Fruit fly (Drosophila melanogaster) whole organism, embryonic: ENCODE data around the gene Ser.

Experiments
- Bteb2 ChIP-seq: fragments of 200-800 bp; sonication (Bioruptor generic); optimal IDR thresholded peaks from 2 replicates; lab custom pipeline; 2016; ENCODE audit warnings: missing biosample characterization, missing genetic modification characterization
- CG10431 ChIP-seq: fragments of 200-800 bp; sonication (Bioruptor generic); optimal IDR thresholded peaks from 3 replicates; lab custom pipeline; 2018; ENCODE audit warnings: missing biosample characterization, mild to moderate bottlenecking, missing genetic modification characterization
- CG11247 ChIP-seq: fragments of 200-800 bp; sonication (Bioruptor generic); IDR thresholded peaks from 2 replicates; pipeline ENCODE4 v1.3.6; 2022; ENCODE audit warnings: missing biosample characterization, missing genetic modification characterization
- CG11560 ChIP-seq: fragments of 200-800 bp; sonication (Bioruptor generic); IDR thresholded peaks from 3 replicates; pipeline ENCODE4 v1.3.6; 2022; ENCODE audit warnings: missing biosample characterization, missing genetic modification characterization
- CG15073 ChIP-seq: fragments of 200-800 bp; sonication (Bioruptor generic); optimal IDR thresholded peaks from 2 replicates; lab custom pipeline; 2016; ENCODE audit warnings: missing biosample characterization, missing genetic modification characterization
- CG17612 ChIP-seq: fragments of 200-800 bp; sonication (Bioruptor generic); IDR thresholded peaks from 2 replicates; pipeline ENCODE4 v1.3.6; 2022; ENCODE audit warnings: missing biosample characterization, missing genetic modification characterization
- CG17829 ChIP-seq: fragments of 200-800 bp; optimal IDR thresholded peaks from 2 replicates; lab custom pipeline; 2019; ENCODE audit warnings: missing biosample characterization, mild to moderate bottlenecking, missing genetic modification characterization, moderate library complexity
- CG18599 ChIP-seq: fragments of 200-800 bp; sonication (Bioruptor generic); optimal IDR thresholded peaks from 3 replicates; lab custom pipeline; 2017; ENCODE audit warnings: missing biosample characterization, missing genetic modification characterization, mild to moderate bottlenecking, moderate library complexity, missing genetic modification reagents
- CG2678 ChIP-seq: fragments of 200-800 bp; sonication (Bioruptor generic); optimal IDR thresholded peaks from 3 replicates; lab custom pipeline; 2019; ENCODE audit warnings: missing biosample characterization, mild to moderate bottlenecking, missing genetic modification characterization, moderate library complexity
- CG2875 ChIP-seq: fragments of 200-800 bp; sonication (Bioruptor generic); optimal IDR thresholded peaks from 2 replicates; lab custom pipeline; 2017; ENCODE audit warnings: missing biosample characterization, mild to moderate bottlenecking, missing genetic modification characterization, missing genetic modification reagents
- CG3281 ChIP-seq: fragments of 200-800 bp; sonication (Bioruptor generic); optimal IDR thresholded peaks from 3 replicates; lab custom pipeline; 2017; ENCODE audit warnings: missing biosample characterization, mild to moderate bottlenecking, missing genetic modification characterization
- CG3726 ChIP-seq: fragments of 200-800 bp; sonication (Bioruptor generic); IDR thresholded peaks from 3 replicates; pipeline ENCODE4, ENCODE4 v1.3.6; 2022; ENCODE audit warnings: missing biosample characterization, missing genetic modification characterization
- CG4360 ChIP-seq: fragments of 200-800 bp; sonication (Bioruptor generic); IDR thresholded peaks from 2 replicates; pipeline ENCODE4 v1.3.6; 2022; ENCODE audit warnings: missing biosample characterization, missing genetic modification characterization
- CG43689 ChIP-seq: fragments of 200-800 bp; sonication (Bioruptor generic); IDR thresholded peaks from 2 replicates; pipeline ENCODE4 v1.3.6; 2022; ENCODE audit warnings: missing biosample characterization, missing genetic modification characterization
- CG5953 ChIP-seq: fragments of 200-800 bp; sonication (Bioruptor generic); IDR thresholded peaks from 2 replicates; pipeline ENCODE4 v1.3.6; 2022; ENCODE audit warnings: missing biosample characterization, missing genetic modification characterization
- CG6254 ChIP-seq: fragments of 200-800 bp; sonication (Bioruptor generic); optimal IDR thresholded peaks from 3 replicates; lab custom pipeline; 2017; ENCODE audit warnings: mild to moderate bottlenecking, missing biosample characterization, missing genetic modification reagents, missing genetic modification characterization
- CG9215 ChIP-seq: fragments of 200-800 bp; sonication (Bioruptor generic); IDR thresholded peaks from 2 replicates; pipeline ENCODE4 v1.3.6; 2022; ENCODE audit warnings: missing biosample characterization, missing genetic modification characterization
- D19B ChIP-seq: fragments of 200-800 bp; sonication (Bioruptor generic); optimal IDR thresholded peaks from 2 replicates; lab custom pipeline; 2017; ENCODE audit warnings: missing biosample characterization, mild to moderate bottlenecking, missing genetic modification characterization
- Elba2 ChIP-seq: fragments of 200-800 bp; sonication (Bioruptor generic); optimal IDR thresholded peaks from 3 replicates; lab custom pipeline; 2016; ENCODE audit warnings: missing biosample characterization, missing genetic modification characterization
- Ets97D ChIP-seq: fragments of 200-800 bp; sonication (Bioruptor generic); optimal IDR thresholded peaks from 3 replicates; lab custom pipeline; 2016; ENCODE audit warnings: missing biosample characterization, missing genetic modification characterization
- Fer3 ChIP-seq: fragments of 200-800 bp; sonication (Bioruptor generic); optimal IDR thresholded peaks from 2 replicates; lab custom pipeline; 2018; ENCODE audit warnings: missing biosample characterization, mild to moderate bottlenecking, missing genetic modification characterization, moderate library complexity
- H2.0 ChIP-seq: fragments of 200-800 bp; sonication (Bioruptor generic); IDR thresholded peaks from 2 replicates; pipeline ENCODE4 v1.3.6; 2022; ENCODE audit warnings: missing biosample characterization, missing genetic modification characterization
- Meics ChIP-seq: fragments of 200-800 bp; sonication (Bioruptor generic); optimal IDR thresholded peaks from 2 replicates; lab custom pipeline; 2017; ENCODE audit warnings: missing biosample characterization, mild to moderate bottlenecking, missing genetic modification characterization
- NC2α ChIP-seq: fragments of 200-800 bp; sonication (Bioruptor generic); optimal IDR thresholded peaks from 2 replicates; lab custom pipeline; 2016; ENCODE audit warnings: missing biosample characterization, missing genetic modification characterization
- Oli ChIP-seq: fragments of 200-800 bp; sonication (Bioruptor generic); optimal IDR thresholded peaks from 2 replicates; lab custom pipeline; 2018; ENCODE audit warnings: missing biosample characterization, mild to moderate bottlenecking, missing genetic modification characterization, moderate library complexity
- Opbp ChIP-seq: fragments of 200-800 bp; sonication (Bioruptor generic); IDR thresholded peaks from 3 replicates; pipeline ENCODE4 v1.3.6; 2022; ENCODE audit warnings: missing biosample characterization, missing genetic modification characterization; ENCODE audit not compliant: partially characterized antibody
- Pdp1 ChIP-seq, 2 experiments: fragments of 200-800 bp; sonication (Bioruptor generic); optimal IDR thresholded peaks; 3 replicates each; lab custom pipeline; 2016; ENCODE audit warnings: missing biosample characterization in 2 of 2, missing genetic modification characterization in 2 of 2, mild to moderate bottlenecking in 1 of 2, moderate library complexity in 1 of 2
- Poxn ChIP-seq: fragments of 200-800 bp; sonication (Bioruptor generic); IDR thresholded peaks from 2 replicates; pipeline ENCODE4 v1.3.6; 2022; ENCODE audit warnings: missing biosample characterization, missing genetic modification characterization
- Ptx1 ChIP-seq: fragments of 200-800 bp; sonication (Bioruptor generic); IDR thresholded peaks from 2 replicates; pipeline ENCODE4 v1.3.6; 2022; ENCODE audit warnings: missing biosample characterization, missing genetic modification characterization
- Sox102F ChIP-seq: fragments of 200-800 bp; sonication (Bioruptor generic); optimal IDR thresholded peaks from 2 replicates; lab custom pipeline; 2018; ENCODE audit warnings: missing biosample characterization, mild to moderate bottlenecking, missing genetic modification characterization, moderate library complexity
- ab ChIP-seq: fragments of 200-800 bp; sonication (Bioruptor generic); optimal IDR thresholded peaks from 2 replicates; lab custom pipeline; 2016; ENCODE audit warnings: missing biosample characterization, missing genetic modification characterization
- cwo ChIP-seq: fragments of 200-800 bp; sonication (Bioruptor generic); optimal IDR thresholded peaks from 3 replicates; lab custom pipeline; 2017; ENCODE audit warnings: missing biosample characterization, missing genetic modification characterization, mild to moderate bottlenecking, moderate library complexity, missing genetic modification reagents
- exex ChIP-seq: fragments of 200-800 bp; sonication (Bioruptor generic); optimal IDR thresholded peaks from 4 replicates; lab custom pipeline; 2018; ENCODE audit warnings: missing biosample characterization, mild to moderate bottlenecking, missing genetic modification characterization, moderate library complexity
- fd96Cb ChIP-seq: fragments of 200-800 bp; sonication (Bioruptor generic); optimal IDR thresholded peaks from 2 replicates; lab custom pipeline; 2018; ENCODE audit warnings: missing biosample characterization, mild to moderate bottlenecking, missing genetic modification characterization, moderate library complexity
- gfzf ChIP-seq: fragments of 200-800 bp; sonication (Bioruptor generic); optimal IDR thresholded peaks from 2 replicates; lab custom pipeline; 2016; ENCODE audit warnings: missing biosample characterization, mild to moderate bottlenecking, missing genetic modification characterization, moderate library complexity
- jing ChIP-seq: fragments of 200-800 bp; sonication (Bioruptor generic); optimal IDR thresholded peaks from 2 replicates; lab custom pipeline; 2018; ENCODE audit warnings: missing biosample characterization, mild to moderate bottlenecking, missing genetic modification characterization
- ken ChIP-seq: fragments of 200-800 bp; sonication (Bioruptor generic); IDR thresholded peaks from 3 replicates; pipeline ENCODE4 v1.3.6; 2022; ENCODE audit warnings: missing biosample characterization, missing genetic modification characterization
- lmd ChIP-seq: fragments of 200-800 bp; sonication (Bioruptor generic); IDR thresholded peaks from 2 replicates; pipeline ENCODE4 v1.3.6; 2022; ENCODE audit warnings: missing biosample characterization, missing genetic modification characterization
- mirr ChIP-seq: fragments of 200-800 bp; sonication (Bioruptor generic); optimal IDR thresholded peaks from 3 replicates; lab custom pipeline; 2018; ENCODE audit warnings: missing biosample characterization, mild to moderate bottlenecking, missing genetic modification characterization
- nmo ChIP-seq: fragments of 200-800 bp; sonication (Bioruptor generic); optimal IDR thresholded peaks from 2 replicates; lab custom pipeline; 2018; ENCODE audit warnings: missing biosample characterization, mild to moderate bottlenecking, missing genetic modification characterization, moderate library complexity
- odd ChIP-seq: fragments of 200-800 bp; sonication (Bioruptor generic); optimal IDR thresholded peaks from 2 replicates; lab custom pipeline; 2017; ENCODE audit warnings: missing biosample characterization, mild to moderate bottlenecking, missing genetic modification characterization
- sisA ChIP-seq: fragments of 200-800 bp; sonication (Bioruptor generic); IDR thresholded peaks from 2 replicates; pipeline ENCODE4 v1.3.6; 2022; ENCODE audit warnings: missing biosample characterization, missing genetic modification characterization
- so ChIP-seq: fragments of 200-800 bp; sonication (Bioruptor generic); IDR thresholded peaks from 3 replicates; pipeline ENCODE4 v1.3.6; 2022; ENCODE audit warnings: missing biosample characterization, missing genetic modification characterization
- sqz ChIP-seq: fragments of 200-800 bp; sonication (Bioruptor generic); optimal IDR thresholded peaks from 3 replicates; lab custom pipeline; 2018; ENCODE audit warnings: missing biosample characterization, mild to moderate bottlenecking, missing genetic modification characterization
- tio ChIP-seq: fragments of 200-800 bp; sonication (Bioruptor generic); optimal IDR thresholded peaks from 2 replicates; lab custom pipeline; 2017; ENCODE audit warnings: missing biosample characterization, missing genetic modification characterization, inconsistent platforms
- trh ChIP-seq: fragments of 200-800 bp; sonication (Bioruptor generic); optimal IDR thresholded peaks from 2 replicates; lab custom pipeline; 2016; ENCODE audit warnings: missing biosample characterization, missing genetic modification characterization
- tx ChIP-seq: fragments of 200-800 bp; sonication (Bioruptor generic); optimal IDR thresholded peaks from 2 replicates; lab custom pipeline; 2016; ENCODE audit warnings: missing biosample characterization, missing genetic modification characterization
- vfl ChIP-seq: fragments of 200-800 bp; sonication (Bioruptor generic); optimal IDR thresholded peaks from 2 replicates; lab custom pipeline; 2016; ENCODE audit warnings: missing biosample characterization, missing genetic modification characterization
- zfh2 ChIP-seq: fragments of 200-800 bp; sonication (Bioruptor generic); optimal IDR thresholded peaks from 2 replicates; lab custom pipeline; 2016; ENCODE audit warnings: missing biosample characterization, missing genetic modification characterization

Gene Ser

DNA sequence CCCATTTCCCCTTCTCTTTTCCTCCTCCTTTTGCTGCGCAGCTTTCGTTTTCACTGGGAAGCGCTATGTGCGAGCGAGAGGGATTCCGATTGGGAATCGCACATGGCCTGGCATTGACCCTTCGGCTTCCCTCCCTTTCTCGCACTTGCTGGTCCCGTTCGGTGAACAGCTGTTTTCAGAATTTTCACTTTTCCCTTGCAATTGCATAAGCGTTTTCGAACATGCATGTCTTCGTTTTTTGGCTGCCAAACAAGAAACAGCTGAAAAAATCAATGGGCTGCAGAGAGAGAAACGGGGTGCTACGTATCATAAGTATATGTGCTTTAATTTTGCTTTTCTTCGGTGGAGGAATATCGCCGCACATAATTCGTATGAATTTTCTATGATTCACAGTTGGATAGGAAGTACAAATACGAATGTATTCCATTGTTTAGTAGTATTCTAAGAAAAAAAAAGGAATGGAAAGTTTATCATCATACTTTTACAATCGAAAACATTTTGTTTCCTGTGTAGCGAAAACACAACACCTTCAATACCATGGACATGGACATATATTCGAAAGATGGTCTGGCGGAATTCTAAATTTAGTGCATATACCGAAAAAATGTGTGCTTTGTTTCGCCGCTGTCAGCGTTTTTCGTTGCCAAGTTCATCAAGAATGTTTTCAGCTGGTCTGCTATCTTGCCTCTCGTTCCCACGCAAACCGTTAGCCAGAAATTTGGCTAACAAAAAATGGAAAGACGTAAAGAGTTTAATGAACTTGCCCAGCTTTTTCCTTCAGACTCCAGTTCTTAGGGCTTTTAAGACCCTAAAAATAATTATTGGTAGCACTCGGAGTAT is 41.7 kb downstream of the Ser start (continued):
- no peak for TF ChIP-seq tio (GFP tag; lab: Kevin White, UChicago)
- peak; percentile 54 for TF ChIP-seq Ptx1
- peak; percentile 15 for TF ChIP-seq CG6254 (GFP tag; lab: Kevin White, UChicago)
- TF ChIP-seq Fer3 (tag; lab: Kevin White, UChicago) = peak; percentile 56
- no peak for TF ChIP-seq odd (GFP tag; lab: Kevin White, UChicago)
- no peak for TF ChIP-seq mirr (GFP tag; lab: Kevin White, UChicago)
- no peak for TF ChIP-seq trh (GFP tag; lab: Kevin White, UChicago)
- TF ChIP-seq Opbp = no peak
- TF ChIP-seq CG2875 = no peak
- no peak for TF ChIP-seq jing (GFP tag; lab: Kevin White, UChicago)
- TF ChIP-seq Poxn (GFP tag; lab: Robert Waterston, UW) = no peak
- TF ChIP-seq NC2α (GFP tag; lab: Kevin White, UChicago) = no peak
- TF ChIP-seq ab (GFP tag; lab: Kevin White, UChicago) = no peak
- TF ChIP-seq CG4360 (GFP tag; lab: Robert Waterston, UW) = no peak
- TF ChIP-seq D19B = no peak
- TF ChIP-seq Sox102F (GFP tag; lab: Kevin White, UChicago) = peak; percentile 65
- TF ChIP-seq lmd (GFP tag; lab: Robert Waterston, UW) = peak; percentile 78
- peak; percentile 62 for TF ChIP-seq CG3281 (GFP tag; lab: Kevin White, UChicago)
- TF ChIP-seq CG2678 = peak; percentile 69
- no peak for TF ChIP-seq Bteb2
- TF ChIP-seq CG17829 (tag; lab: Kevin White, UChicago) = peak; percentile 49
- TF ChIP-seq Pdp1 (GFP tag; optimal IDR thresholded peaks at IDR 0.05; lab: Kevin White, UChicago) = peak; percentile 24 to 76
- TF ChIP-seq CG11247 (GFP tag; lab: Robert Waterston, UW) = no peak
- TF ChIP-seq H2.0 (GFP tag; lab: Robert Waterston, UW) = 0 out of 2 replicates have a peak, but pooled peaks have one; percentile 17
- no peak for TF ChIP-seq so (GFP tag; lab: Robert Waterston, UW)
- no peak for TF ChIP-seq CG5953 (GFP tag; lab: Robert Waterston, UW)
- peak; percentile 63 for TF ChIP-seq Meics (GFP tag; lab: Kevin White, UChicago)
- no peak for TF ChIP-seq sqz (GFP tag; lab: Kevin White, UChicago)
- TF ChIP-seq CG15073 = no peak
- TF ChIP-seq vfl (GFP tag; lab: Kevin White, UChicago) = no peak
- peak; percentile 38 for TF ChIP-seq cwo (GFP tag; lab: Kevin White, UChicago)
- TF ChIP-seq CG11560 = no peak
- peak; percentile 76 for TF ChIP-seq zfh2 (GFP tag; lab: Kevin White, UChicago)
- TF ChIP-seq CG18599 (GFP tag; lab: Kevin White, UChicago) = peak; percentile 34
- TF ChIP-seq CG9215 = peak; percentile 56
- TF ChIP-seq Oli (tag; lab: Kevin White, UChicago) = peak; percentile 59
- TF ChIP-seq CG10431 (GFP tag; lab: Kevin White, UChicago) = peak; percentile 22
- TF ChIP-seq CG3726 (GFP tag; lab: Robert Waterston, UW) = no peak
- no peak for TF ChIP-seq gfzf (GFP tag; lab: Kevin White, UChicago)
- peak; percentile 15 for TF ChIP-seq tx (GFP tag; lab: Kevin White, UChicago)
- 0 out of 2 replicates have a peak, but pooled peaks have one; percentile 43 for TF ChIP-seq sisA (GFP tag; lab: Robert Waterston, UW)
- TF ChIP-seq nmo (GFP tag; lab: Kevin White, UChicago) = peak; percentile 57
- TF ChIP-seq CG17612 (GFP tag; lab: Robert Waterston, UW) = no peak
- peak; percentile 97 for TF ChIP-seq Elba2 (GFP tag; lab: Kevin White, UChicago)
- no peak for TF ChIP-seq Ets97D (GFP tag; lab: Kevin White, UChicago)
- no peak for TF ChIP-seq CG43689 (GFP tag; lab: Robert Waterston, UW)
- TF ChIP-seq ken (GFP tag; lab: Robert Waterston, UW) = no peak
- no peak for TF ChIP-seq exex (tag; lab: Kevin White, UChicago)
- peak; percentile 49 for TF ChIP-seq fd96Cb
